Fruit fly (Drosophila melanogaster): ENCODE results near the gene CG11594.

CG11594 gene

DNA sequence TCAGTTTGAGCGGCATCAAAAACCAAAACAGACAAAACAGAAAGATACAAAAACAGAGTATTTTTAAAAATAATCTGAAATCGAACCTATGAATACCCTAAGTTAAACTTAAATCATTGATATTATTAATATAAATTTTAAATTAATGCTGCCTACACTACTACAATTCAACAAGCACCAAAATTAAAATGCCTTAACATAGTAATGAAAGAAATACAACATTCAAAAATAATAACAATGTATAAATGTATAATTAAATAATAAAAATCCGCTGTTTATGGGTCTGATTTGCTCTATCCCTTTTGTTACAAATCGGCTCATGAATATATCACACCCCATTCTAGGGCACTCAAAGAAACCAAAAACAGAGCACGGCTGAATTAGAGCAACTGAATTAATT is 23.3 kb upstream of the CG11594 start:
- no peak for TF ChIP-seq ovo (GFP tag; optimal IDR thresholded peaks at IDR 0.05)
- no peak for TF ChIP-seq bab1 (GFP tag; optimal IDR thresholded peaks at IDR 0.05)
- no peak for TF ChIP-seq CG11617 (GFP tag; optimal IDR thresholded peaks at IDR 0.05)
- no peak for TF ChIP-seq Hr96 (GFP tag; optimal IDR thresholded peaks at IDR 0.05)
- TF ChIP-seq CG7045 (GFP tag; optimal IDR thresholded peaks at IDR 0.05): no peak
- no peak for TF ChIP-seq CG5204 (GFP tag; optimal IDR thresholded peaks at IDR 0.05)
- no peak for TF ChIP-seq Crg-1 (GFP tag; optimal IDR thresholded peaks at IDR 0.05)
- TF ChIP-seq CG7101 (tag; optimal IDR thresholded peaks at IDR 0.05): no peak
- no peak for TF ChIP-seq cic (GFP tag; optimal IDR thresholded peaks at IDR 0.05)

dm6 chr3L:4047635-4048034 is 21.8 kb upstream of the CG11594 start, which contains the start of gene Dpy-30L2:
Gene Dpy-30L2, minus strand, starts transcription at chr3L:4047735.
- TF ChIP-seq CG5204 (GFP tag; optimal IDR thresholded peaks at IDR 0.05) (no peak), kay (GFP tag; ENCODE audit: borderline replicate concordance) (no peak)

DNA sequence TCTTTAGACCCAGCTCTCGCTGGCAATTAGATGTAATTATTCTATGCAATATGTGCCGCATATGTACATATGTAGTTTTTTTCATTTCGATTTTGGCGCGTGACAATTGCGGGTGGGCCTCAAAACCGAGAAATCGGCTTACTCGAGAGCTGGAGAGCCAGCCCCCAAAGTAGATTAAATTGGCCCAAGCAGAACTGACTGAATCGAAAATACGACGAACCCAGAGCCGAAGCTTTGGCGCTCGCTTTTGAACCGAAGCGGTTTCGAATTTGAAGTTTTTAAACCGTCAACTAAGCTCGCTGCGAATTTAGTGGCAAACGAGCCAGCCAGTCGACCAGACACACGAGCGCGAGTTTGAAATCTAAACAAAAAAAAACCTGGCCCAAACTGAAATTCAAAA is 20.5 kb upstream of the CG11594 start, which contains the start of gene CG1136:
Gene CG1136, plus strand, starts transcription at position 308 of the 400 bp plus-strand sequence.
- TF ChIP-seq tj (GFP tag; optimal IDR thresholded peaks at IDR 0.05) (peak; percentile 14), pad (GFP tag; optimal IDR thresholded peaks at IDR 0.05) (no peak)

dm6 chr3L:4044497-4044896 is 18.7 kb upstream of the CG11594 start:
- TF ChIP-seq ovo (GFP tag; optimal IDR thresholded peaks at IDR 0.05) (no peak), cic (GFP tag; optimal IDR thresholded peaks at IDR 0.05) (no peak), kay (GFP tag; ENCODE audit: borderline replicate concordance) (no peak), CG5204 (GFP tag; optimal IDR thresholded peaks at IDR 0.05) (peak; percentile 36)

- TF ChIP-seq CG5204 (GFP tag; optimal IDR thresholded peaks at IDR 0.05): peak; percentile 62
- TF ChIP-seq CG33017 (tag; optimal IDR thresholded peaks at IDR 0.05): peak; percentile 51
- TF ChIP-seq toe (GFP tag; optimal IDR thresholded peaks at IDR 0.05): peak; percentile 74
- peak; percentile 84 for TF ChIP-seq CG14711 (tag; optimal IDR thresholded peaks at IDR 0.05)
- TF ChIP-seq cnc (optimal IDR thresholded peaks at IDR 0.05): no peak
- peak; percentile 62 for TF ChIP-seq ovo (GFP tag; optimal IDR thresholded peaks at IDR 0.05)
- peak; percentile 59 for TF ChIP-seq Mnt (GFP tag; optimal IDR thresholded peaks at IDR 0.05)
- TF ChIP-seq tj (GFP tag; optimal IDR thresholded peaks at IDR 0.05): peak; percentile 23
- TF ChIP-seq CG1620 (GFP tag; optimal IDR thresholded peaks at IDR 0.05): peak; percentile 29
- peak; percentile 19 for TF ChIP-seq Hr96 (GFP tag; optimal IDR thresholded peaks at IDR 0.05)
- TF ChIP-seq cic (GFP tag; optimal IDR thresholded peaks at IDR 0.05): no peak
- no peak for TF ChIP-seq bab1 (GFP tag; optimal IDR thresholded peaks at IDR 0.05)
- TF ChIP-seq kay (GFP tag; ENCODE audit: borderline replicate concordance): peak; percentile 90
- peak; percentile 67 for TF ChIP-seq Crg-1 (GFP tag; optimal IDR thresholded peaks at IDR 0.05)
- TF ChIP-seq CG11617 (GFP tag; optimal IDR thresholded peaks at IDR 0.05): peak; percentile 68
- TF ChIP-seq Clk (GFP tag; optimal IDR thresholded peaks at IDR 0.05): peak; percentile 64
- peak; percentile 50 for TF ChIP-seq CG12768 (GFP tag; optimal IDR thresholded peaks at IDR 0.05)
- TF ChIP-seq pad (GFP tag; optimal IDR thresholded peaks at IDR 0.05): peak; percentile 58
- peak; percentile 76 for TF ChIP-seq CG7101 (tag; optimal IDR thresholded peaks at IDR 0.05)
- TF ChIP-seq CG7045 (GFP tag; optimal IDR thresholded peaks at IDR 0.05): peak; percentile 67
Observed at dm6 chr3L:4040247-4040925, 14.6 kb upstream of the CG11594 start, which contains the start of the genes CG11593 and Rcd5. Gene CG11593, minus strand, starts transcription at chr3L:4040482. Gene Rcd5, plus strand, starts transcription at chr3L:4040529.

DNA sequence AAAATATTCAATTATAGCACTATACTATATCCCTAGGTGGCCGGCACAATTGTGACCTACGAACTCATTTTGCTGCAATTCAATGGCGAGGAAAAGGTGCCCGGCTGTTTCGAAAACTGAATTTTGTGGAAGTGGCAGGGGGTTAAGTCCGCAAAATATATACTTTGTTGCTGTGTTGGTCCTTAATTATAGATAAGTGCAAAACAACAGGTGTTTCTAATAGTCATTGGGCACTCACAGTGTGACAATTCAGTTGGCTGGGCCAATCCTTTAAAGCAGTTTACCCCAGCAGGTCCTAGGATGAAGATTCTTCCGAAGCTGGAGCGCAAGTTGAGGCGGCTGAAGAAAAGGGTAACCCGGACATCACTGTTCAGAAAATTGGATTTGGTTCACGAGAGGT is 9.7 kb upstream of the CG11594 start, which contains the start of gene Gr64f:
Gene Gr64f, plus strand, starts transcription at position 301 of the 400 bp plus-strand sequence.
- TF ChIP-seq CG11617 (GFP tag; optimal IDR thresholded peaks at IDR 0.05) (no peak), CG5204 (GFP tag; optimal IDR thresholded peaks at IDR 0.05) (no peak), cic (GFP tag; optimal IDR thresholded peaks at IDR 0.05) (no peak), Mnt (GFP tag; optimal IDR thresholded peaks at IDR 0.05) (no peak), Hr96 (GFP tag; optimal IDR thresholded peaks at IDR 0.05) (no peak), CG7101 (tag; optimal IDR thresholded peaks at IDR 0.05) (no peak), CG1620 (GFP tag; optimal IDR thresholded peaks at IDR 0.05) (no peak)

DNA sequence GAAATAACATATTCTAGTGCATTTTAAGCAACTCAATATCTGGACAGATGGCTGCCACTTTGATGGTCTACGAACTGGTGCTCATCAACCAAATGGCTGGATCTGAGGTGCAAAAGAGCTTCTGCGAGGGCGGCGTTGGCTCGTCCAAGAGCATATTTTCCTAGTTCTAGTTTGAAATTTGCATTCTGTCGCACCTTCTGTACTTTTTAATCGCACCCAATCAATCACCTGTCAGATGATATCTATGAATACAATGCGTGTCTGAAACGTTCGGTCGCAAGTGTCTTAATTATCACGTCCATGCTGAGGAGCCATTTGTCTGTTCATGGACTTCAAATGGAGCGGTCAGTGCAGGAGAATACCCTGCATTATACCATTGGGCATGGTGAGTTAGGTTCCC is 6.0 kb upstream of the CG11594 start, which contains the start of the genes Gr64d and Gr64e:
Gene Gr64d, plus strand, starts transcription at position 301 of the 400 bp plus-strand sequence.
Gene Gr64e, plus strand, starts transcription at position 380 of the 400 bp plus-strand sequence.
- no peak for TF ChIP-seq CG5204 (GFP tag; optimal IDR thresholded peaks at IDR 0.05)
- no peak for TF ChIP-seq CG7101 (tag; optimal IDR thresholded peaks at IDR 0.05)
- no peak for TF ChIP-seq kay (GFP tag; ENCODE audit: borderline replicate concordance)
- TF ChIP-seq Mnt (GFP tag; optimal IDR thresholded peaks at IDR 0.05): no peak
- no peak for TF ChIP-seq toe (GFP tag; optimal IDR thresholded peaks at IDR 0.05)
- no peak for TF ChIP-seq pad (GFP tag; optimal IDR thresholded peaks at IDR 0.05)
- no peak for TF ChIP-seq CG1620 (GFP tag; optimal IDR thresholded peaks at IDR 0.05)
- TF ChIP-seq cic (GFP tag; optimal IDR thresholded peaks at IDR 0.05): no peak
- TF ChIP-seq cnc (optimal IDR thresholded peaks at IDR 0.05): no peak
- no peak for TF ChIP-seq Crg-1 (GFP tag; optimal IDR thresholded peaks at IDR 0.05)
- no peak for TF ChIP-seq CG12768 (GFP tag; optimal IDR thresholded peaks at IDR 0.05)
- no peak for TF ChIP-seq Hr96 (GFP tag; optimal IDR thresholded peaks at IDR 0.05)
- TF ChIP-seq ovo (GFP tag; optimal IDR thresholded peaks at IDR 0.05): no peak
- no peak for TF ChIP-seq CG7045 (GFP tag; optimal IDR thresholded peaks at IDR 0.05)
- no peak for TF ChIP-seq CG14711 (tag; optimal IDR thresholded peaks at IDR 0.05)
- no peak for TF ChIP-seq Clk (GFP tag; optimal IDR thresholded peaks at IDR 0.05)
- TF ChIP-seq tj (GFP tag; optimal IDR thresholded peaks at IDR 0.05): no peak
- TF ChIP-seq bab1 (GFP tag; optimal IDR thresholded peaks at IDR 0.05): no peak
- TF ChIP-seq CG33017 (tag; optimal IDR thresholded peaks at IDR 0.05): no peak

Data from whole organism, adult.